Fruit fly (Drosophila melanogaster): ENCODE results near the gene CG8509.

Gene CG8509

DNA sequence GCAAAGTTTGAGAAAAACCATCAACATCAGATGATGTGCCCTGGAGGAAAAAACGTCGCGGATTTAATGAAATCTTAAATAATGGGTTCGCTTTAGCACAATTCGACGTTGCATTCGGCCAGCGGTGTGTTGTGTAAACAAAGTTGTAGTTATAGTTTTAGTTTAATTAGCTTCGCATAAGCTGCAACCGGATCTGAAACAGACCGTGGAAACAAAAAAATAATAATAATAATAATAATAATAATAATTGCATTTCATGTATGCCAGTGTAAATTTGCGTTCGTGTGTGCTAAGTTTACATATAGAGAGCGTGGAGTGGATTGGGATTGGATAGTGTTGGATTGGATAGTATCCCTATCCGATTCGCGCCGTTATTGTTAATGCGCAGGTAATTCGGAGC, 4.6 kb upstream of the CG8509 start:
- TF ChIP-seq Ets98B (GFP tag; IDR thresholded peaks at IDR 0.05) (peak; percentile 38; the same call in 1 of the 2 replicates), rn (GFP tag; IDR thresholded peaks at IDR 0.05) (no peak), EcR (GFP tag; optimal IDR thresholded peaks at IDR 0.05) (no peak), CG12605 (GFP tag; IDR thresholded peaks at IDR 0.05) (0 out of 2 replicates have a peak, but pooled peaks have one; percentile 18), D1 (tag; optimal IDR thresholded peaks at IDR 0.05) (no peak), Snoo (tag; optimal IDR thresholded peaks at IDR 0.05) (no peak), gl (tag; optimal IDR thresholded peaks at IDR 0.05) (no peak), CG32121 (GFP tag; IDR thresholded peaks at IDR 0.05) (no peak), CG14655 (GFP tag; optimal IDR thresholded peaks at IDR 0.05) (peak; percentile 48), CG34367 (tag; optimal IDR thresholded peaks at IDR 0.05) (no peak), CG8301 (tag; optimal IDR thresholded peaks at IDR 0.05) (peak; percentile 18), Pif1A (GFP tag; optimal IDR thresholded peaks at IDR 0.05) (peak; percentile 3), CG9948 (tag; optimal IDR thresholded peaks at IDR 0.05) (peak; percentile 18), CG13204 (GFP tag; optimal IDR thresholded peaks at IDR 0.05) (no peak), fd96Ca (GFP tag; IDR thresholded peaks at IDR 0.05) (0 out of 3 replicates have a peak, but pooled peaks have one; percentile 47), CG17806 (tag; optimal IDR thresholded peaks at IDR 0.05) (peak; percentile 22), CG8159 (tag; optimal IDR thresholded peaks at IDR 0.05) (peak; percentile 26), CG10348 (GFP tag; IDR thresholded peaks at IDR 0.05) (no peak), Pif1B (GFP tag; optimal IDR thresholded peaks at IDR 0.05) (no peak), CG4496 (GFP tag; IDR thresholded peaks at IDR 0.05) (peak; percentile 65; the same call in 1 of the 3 replicates), CG15710 (tag; optimal IDR thresholded peaks at IDR 0.05) (peak; percentile 17)

DNA sequence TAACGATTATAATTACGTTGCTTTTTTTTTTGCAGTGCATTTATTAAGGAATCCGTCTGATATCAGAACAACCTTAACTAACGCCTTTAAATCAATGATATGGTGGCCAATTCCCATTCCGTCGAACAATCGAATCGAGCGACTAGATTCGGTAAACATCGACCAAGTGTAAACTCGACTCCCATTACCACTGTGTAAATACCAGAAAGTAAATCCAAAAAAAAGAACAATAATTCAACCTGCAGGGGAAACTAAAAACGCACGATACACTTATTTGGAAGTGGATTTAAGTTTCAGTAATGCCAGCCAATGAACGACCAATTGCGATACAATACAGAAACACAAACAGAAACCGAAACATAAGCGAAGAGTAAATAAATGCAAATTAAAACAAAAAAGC, 3.8 kb upstream of the CG8509 start:
- TF ChIP-seq fd96Ca (GFP tag; IDR thresholded peaks at IDR 0.05), result no peak
- TF ChIP-seq CG10348 (GFP tag; IDR thresholded peaks at IDR 0.05), result no peak
- no peak for TF ChIP-seq CG8301 (tag; optimal IDR thresholded peaks at IDR 0.05)
- TF ChIP-seq D1 (tag; optimal IDR thresholded peaks at IDR 0.05), result no peak
- TF ChIP-seq CG12605 (GFP tag; IDR thresholded peaks at IDR 0.05), result no peak
- TF ChIP-seq CG9948 (tag; optimal IDR thresholded peaks at IDR 0.05), result no peak
- TF ChIP-seq CG17806 (tag; optimal IDR thresholded peaks at IDR 0.05), result no peak
- TF ChIP-seq gl (tag; optimal IDR thresholded peaks at IDR 0.05), result no peak
- no peak for TF ChIP-seq CG14655 (GFP tag; optimal IDR thresholded peaks at IDR 0.05)
- TF ChIP-seq CG13204 (GFP tag; optimal IDR thresholded peaks at IDR 0.05), result no peak
- TF ChIP-seq EcR (GFP tag; optimal IDR thresholded peaks at IDR 0.05), result no peak
- TF ChIP-seq CG15710 (tag; optimal IDR thresholded peaks at IDR 0.05), result no peak
- no peak for TF ChIP-seq Ets98B (GFP tag; IDR thresholded peaks at IDR 0.05)
- TF ChIP-seq CG34367 (tag; optimal IDR thresholded peaks at IDR 0.05), result no peak
- TF ChIP-seq Pif1A (GFP tag; optimal IDR thresholded peaks at IDR 0.05), result no peak
- no peak for TF ChIP-seq CG4496 (GFP tag; IDR thresholded peaks at IDR 0.05)
- TF ChIP-seq Pif1B (GFP tag; optimal IDR thresholded peaks at IDR 0.05), result no peak
- TF ChIP-seq CG8159 (tag; optimal IDR thresholded peaks at IDR 0.05), result no peak
- no peak for TF ChIP-seq CG32121 (GFP tag; IDR thresholded peaks at IDR 0.05)
- TF ChIP-seq rn (GFP tag; IDR thresholded peaks at IDR 0.05), result no peak

DNA sequence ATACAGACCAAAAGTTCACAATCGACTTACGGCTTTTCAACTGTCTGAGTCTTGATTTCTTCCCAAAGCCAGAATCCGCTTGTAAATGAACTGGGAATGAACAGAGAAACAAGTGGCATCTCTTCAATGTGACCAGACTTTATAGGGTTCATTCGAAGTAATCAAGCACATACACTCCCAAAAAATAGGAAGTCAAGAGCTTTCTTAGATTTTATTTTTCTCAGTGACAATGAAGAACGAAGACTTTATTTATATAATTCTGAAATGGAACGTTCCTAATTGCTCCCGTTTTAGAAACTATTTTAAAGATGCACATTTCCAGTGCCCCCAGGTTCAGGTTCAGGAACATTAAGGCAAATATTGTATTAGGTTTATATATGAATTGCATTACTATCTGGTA, 1.4 kb upstream of the CG8509 start:
- no peak for TF ChIP-seq gl (tag; optimal IDR thresholded peaks at IDR 0.05)
- no peak for TF ChIP-seq CG34367 (tag; optimal IDR thresholded peaks at IDR 0.05)
- no peak for TF ChIP-seq fd96Ca (GFP tag; IDR thresholded peaks at IDR 0.05)
- no peak for TF ChIP-seq CG4496 (GFP tag; IDR thresholded peaks at IDR 0.05)
- no peak for TF ChIP-seq Pif1A (GFP tag; optimal IDR thresholded peaks at IDR 0.05)

DNA sequence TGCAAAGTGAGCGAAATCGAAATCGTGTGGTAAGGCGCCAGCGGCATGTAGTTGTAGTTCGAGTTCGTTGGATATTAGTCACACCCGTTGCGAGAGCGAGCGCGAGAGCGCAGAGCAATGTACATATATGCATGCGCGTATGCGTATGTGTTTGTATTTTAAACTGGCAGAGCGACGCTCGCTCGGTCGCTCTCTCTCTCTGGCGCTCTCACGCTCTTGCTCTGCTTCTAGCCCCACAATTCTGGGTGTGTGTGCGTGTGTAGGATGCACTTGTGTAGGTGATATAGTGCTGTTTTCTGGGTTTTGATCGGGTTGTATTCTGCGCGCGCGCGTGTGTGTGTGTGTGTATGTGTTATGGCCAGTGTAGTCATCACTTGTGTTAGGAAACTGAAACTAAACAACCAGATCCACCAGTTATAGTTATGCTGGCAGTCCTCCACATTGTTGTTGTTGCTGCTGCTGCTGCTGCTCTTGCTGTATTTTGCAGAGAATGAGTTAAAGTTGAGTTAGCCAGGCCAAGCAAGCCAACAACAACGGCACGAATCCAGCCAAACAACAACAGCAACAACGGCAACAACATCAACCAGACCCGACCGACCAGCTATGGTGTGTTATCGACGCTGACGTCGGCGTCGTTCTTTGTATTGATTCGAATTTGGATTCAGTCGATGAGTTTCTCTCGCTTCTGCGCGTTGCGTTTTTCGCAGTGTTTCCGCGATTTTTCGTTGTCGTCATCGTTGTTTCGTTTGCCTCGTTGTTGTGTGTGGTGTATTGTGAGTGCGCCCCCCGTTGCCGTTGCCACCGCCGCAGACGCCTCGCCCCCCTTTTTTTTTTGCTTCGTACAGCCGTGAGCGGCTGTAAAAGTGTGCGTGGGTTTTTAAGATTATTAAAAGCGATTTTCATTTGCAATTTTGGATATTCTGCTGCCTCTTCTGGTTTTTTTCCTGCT, 2.6 kb downstream of the CG8509 start:
- TF ChIP-seq CG10348 (GFP tag; IDR thresholded peaks at IDR 0.05) (no peak), CG12605 (GFP tag; IDR thresholded peaks at IDR 0.05) (peak; percentile 67), CG17806 (tag; optimal IDR thresholded peaks at IDR 0.05) (no peak), CG32121 (GFP tag; IDR thresholded peaks at IDR 0.05) (peak; percentile 73; the same call in 1 of the 2 replicates), Snoo (tag; optimal IDR thresholded peaks at IDR 0.05) (no peak), D1 (tag; optimal IDR thresholded peaks at IDR 0.05) (no peak), CG4496 (GFP tag; IDR thresholded peaks at IDR 0.05) (peak; percentile 71), Ets98B (GFP tag; IDR thresholded peaks at IDR 0.05) (peak; percentile 84), EcR (GFP tag; optimal IDR thresholded peaks at IDR 0.05) (peak; percentile 31), rn (GFP tag; IDR thresholded peaks at IDR 0.05) (no peak), fd96Ca (GFP tag; IDR thresholded peaks at IDR 0.05) (peak; percentile 68), Pif1B (GFP tag; optimal IDR thresholded peaks at IDR 0.05) (peak; percentile 47), CG8301 (tag; optimal IDR thresholded peaks at IDR 0.05) (no peak)

DNA sequence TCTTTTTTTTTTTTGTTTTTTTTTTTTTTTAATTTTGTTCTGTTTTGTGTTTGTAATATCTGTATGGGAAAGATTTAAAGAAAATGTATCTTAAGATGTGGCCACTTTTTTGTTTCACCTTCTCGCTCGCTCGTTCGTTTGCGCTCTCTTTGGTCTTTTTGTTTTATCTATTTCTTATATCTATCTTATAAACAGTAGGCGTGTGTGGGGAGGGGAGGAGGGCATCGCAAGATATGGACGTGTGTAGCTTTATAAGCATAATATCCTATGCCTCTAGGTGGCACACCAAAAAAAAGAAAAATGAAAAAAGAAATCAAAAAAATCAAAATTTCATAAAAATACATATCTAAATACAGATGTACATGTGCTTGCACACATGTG, 3.2 kb downstream of the CG8509 start:
- TF ChIP-seq CG14655 (GFP tag; optimal IDR thresholded peaks at IDR 0.05) (peak; percentile 1), CG8301 (tag; optimal IDR thresholded peaks at IDR 0.05) (no peak), D1 (tag; optimal IDR thresholded peaks at IDR 0.05) (no peak), CG4496 (GFP tag; IDR thresholded peaks at IDR 0.05) (peak; percentile 22; the same call in 1 of the 3 replicates), CG17806 (tag; optimal IDR thresholded peaks at IDR 0.05) (no peak), EcR (GFP tag; optimal IDR thresholded peaks at IDR 0.05) (no peak), Pif1A (GFP tag; optimal IDR thresholded peaks at IDR 0.05) (no peak), CG34367 (tag; optimal IDR thresholded peaks at IDR 0.05) (no peak), CG10348 (GFP tag; IDR thresholded peaks at IDR 0.05) (no peak)

DNA sequence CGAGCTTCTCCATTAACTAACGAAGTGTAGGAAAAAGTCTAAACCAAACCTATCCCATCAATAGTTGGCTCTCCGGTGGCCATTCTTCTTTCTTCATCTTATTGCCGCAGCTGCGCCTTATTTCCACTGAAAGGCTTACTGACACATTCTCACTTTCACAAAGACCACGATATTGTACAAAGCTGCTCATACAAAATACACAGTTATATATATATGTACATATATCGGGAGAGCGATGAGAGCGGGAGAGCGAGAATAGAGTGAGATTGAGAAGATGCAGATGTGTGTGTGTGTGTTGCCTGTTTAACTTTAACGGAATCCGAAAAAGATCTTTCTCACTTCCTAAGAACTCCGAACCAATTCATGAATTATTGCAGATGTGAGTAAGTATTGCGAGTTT, 3.9 kb downstream of the CG8509 start:
- TF ChIP-seq gl (tag; optimal IDR thresholded peaks at IDR 0.05) (no peak), CG4496 (GFP tag; IDR thresholded peaks at IDR 0.05) (no peak), Snoo (tag; optimal IDR thresholded peaks at IDR 0.05) (no peak), CG15710 (tag; optimal IDR thresholded peaks at IDR 0.05) (no peak), CG32121 (GFP tag; IDR thresholded peaks at IDR 0.05) (no peak), CG10348 (GFP tag; IDR thresholded peaks at IDR 0.05) (no peak)

All from whole organism, pupa.